Worm (Caenorhabditis elegans) whole organism, L4 larva: ENCODE data around the gene Y47D7A.17.

ENCODE experiments used
- F10B5.3 ChIP-seq: sonication (generic microtip); optimal IDR thresholded peaks from 2 replicates; lab custom pipeline; 2016; ENCODE audit warnings: mild to moderate bottlenecking, missing genetic modification characterization, missing compliant biosample characterization
- R02D3.7 ChIP-seq: fragments of 150-350 bp; sonication (generic microtip); optimal IDR thresholded peaks from 3 replicates; lab custom pipeline; 2014; ENCODE audit warnings: missing biosample characterization, missing genetic modification characterization
- T20F7.1 ChIP-seq: fragments of 200-800 bp; sonication (Bioruptor generic); optimal IDR thresholded peaks from 2 replicates; lab custom pipeline; 2018; ENCODE audit warnings: mild to moderate bottlenecking, missing genetic modification characterization, missing compliant biosample characterization
- Y5F2A.4 ChIP-seq: fragments of 200-800 bp; sonication (Bioruptor generic); optimal IDR thresholded peaks from 2 replicates; lab custom pipeline; 2018; ENCODE audit warnings: mild to moderate bottlenecking, missing genetic modification characterization, missing compliant biosample characterization
- ZK337.2 ChIP-seq: fragments of 200-800 bp; sonication (Bioruptor generic); IDR thresholded peaks from 2 replicates; pipeline ENCODE4 v1.3.6; 2022; ENCODE audit warnings: missing genetic modification reagents, missing genetic modification characterization, missing compliant biosample characterization
- aha-1 ChIP-seq: fragments of 150-350 bp; peaks from one replicate; lab custom pipeline; 2014; ENCODE audit warnings: missing biosample characterization, missing genetic modification characterization
- aly-2 ChIP-seq: sonication (generic microtip); optimal IDR thresholded peaks from 2 replicates; lab custom pipeline; 2018; ENCODE audit warnings: missing biosample characterization, missing genetic modification characterization
- attf-4 ChIP-seq: sonication (generic microtip); optimal IDR thresholded peaks from 3 replicates; lab custom pipeline; 2017; ENCODE audit warnings: missing biosample characterization, missing genetic modification characterization
- ceh-20 ChIP-seq: fragments of 200-800 bp; sonication (Bioruptor generic); IDR thresholded peaks from 2 replicates; pipeline ENCODE4 v1.3.6; 2022; ENCODE audit warnings: missing genetic modification reagents, missing genetic modification characterization, missing compliant biosample characterization
- ceh-32 ChIP-seq: sonication (generic microtip); optimal IDR thresholded peaks from 2 replicates; lab custom pipeline; 2016; ENCODE audit warnings: mild to moderate bottlenecking, missing genetic modification characterization, missing compliant biosample characterization; ENCODE audit not compliant: poor library complexity
- ces-1 ChIP-seq: fragments of 150-350 bp; sonication (generic microtip); optimal IDR thresholded peaks from 4 replicates; lab custom pipeline; 2014; ENCODE audit warnings: missing biosample characterization, missing genetic modification reagents, missing genetic modification characterization
- cey-2 ChIP-seq: sonication (generic microtip); optimal IDR thresholded peaks from 3 replicates; lab custom pipeline; 2017; ENCODE audit warnings: missing genetic modification characterization, mild to moderate bottlenecking, missing compliant biosample characterization, antibody characterized with exemption, borderline replicate concordance; ENCODE audit not compliant: insufficient read depth
- ctbp-1 ChIP-seq: fragments of 200-800 bp; sonication (Bioruptor generic); IDR thresholded peaks from 2 replicates; pipeline ENCODE4 v1.3.6; 2022; ENCODE audit warnings: missing genetic modification reagents, missing genetic modification characterization, missing compliant biosample characterization
- daf-12 ChIP-seq: fragments of 150-350 bp; optimal IDR thresholded peaks from 2 replicates; lab custom pipeline; 2014; ENCODE audit warnings: missing biosample characterization, missing genetic modification reagents, missing genetic modification characterization
- daf-16 ChIP-seq, 3 experiments: sonication (generic microtip); optimal IDR thresholded peaks; 2 replicates each; lab custom pipeline; 2016 to 2017; ENCODE audit warnings: missing genetic modification characterization in 3 of 3, missing genetic modification reagents in 3 of 3, mild to moderate bottlenecking in 2 of 3, missing compliant biosample characterization in 2 of 3, missing biosample characterization in 1 of 3, moderate library complexity in 1 of 3
- daf-19 ChIP-seq: fragments of 200-800 bp; sonication (Bioruptor generic); conservative IDR thresholded peaks from 2 replicates; pipeline ENCODE4 v1.3.6; 2022; ENCODE audit warnings: missing genetic modification characterization, missing compliant biosample characterization
- daf-8 ChIP-seq: fragments of 200-800 bp; sonication (Bioruptor generic); IDR thresholded peaks from 2 replicates; pipeline ENCODE4 v1.3.6; 2022; ENCODE audit warnings: missing genetic modification characterization, missing compliant biosample characterization
- dmd-6 ChIP-seq: fragments of 200-800 bp; sonication (Bioruptor generic); IDR thresholded peaks from 2 replicates; pipeline ENCODE4 v1.3.6; 2022; ENCODE audit warnings: missing genetic modification reagents, missing genetic modification characterization, missing compliant biosample characterization
- dpl-1 ChIP-seq: fragments of 150-350 bp; optimal IDR thresholded peaks from 2 replicates; lab custom pipeline; 2014; ENCODE audit warnings: missing biosample characterization, missing genetic modification reagents, missing genetic modification characterization
- duxl-1 ChIP-seq: sonication (generic microtip); optimal IDR thresholded peaks from 2 replicates; lab custom pipeline; 2016; ENCODE audit warnings: mild to moderate bottlenecking, missing genetic modification characterization, moderate library complexity, missing compliant biosample characterization; ENCODE audit not compliant: poor library complexity
- fkh-10 ChIP-seq: fragments of 150-350 bp; optimal IDR thresholded peaks from 2 replicates; lab custom pipeline; 2014; ENCODE audit warnings: missing biosample characterization, missing genetic modification reagents, missing genetic modification characterization
- gei-8 ChIP-seq: fragments of 200-800 bp; sonication (Bioruptor generic); optimal IDR thresholded peaks from 2 replicates; lab custom pipeline; 2018; ENCODE audit warnings: mild to moderate bottlenecking, missing genetic modification characterization, missing compliant biosample characterization
- hlh-11 ChIP-seq: fragments of 200-800 bp; sonication (Bioruptor generic); optimal IDR thresholded peaks from 2 replicates; lab custom pipeline; 2018; ENCODE audit warnings: mild to moderate bottlenecking, missing genetic modification characterization, missing compliant biosample characterization
- jun-1 ChIP-seq: fragments of 150-350 bp; optimal IDR thresholded peaks from 2 replicates; lab custom pipeline; 2014; ENCODE audit warnings: missing biosample characterization, missing genetic modification reagents, missing genetic modification characterization
- lim-7 ChIP-seq: fragments of 200-800 bp; sonication (Bioruptor generic); IDR thresholded peaks from 2 replicates; pipeline ENCODE4 v1.3.6; 2022; ENCODE audit warnings: missing genetic modification characterization, missing compliant biosample characterization
- lin-15B ChIP-seq: fragments of 150-350 bp; sonication (generic microtip); optimal IDR thresholded peaks from 3 replicates; lab custom pipeline; 2014; ENCODE audit warnings: missing biosample characterization, missing genetic modification characterization
- lin-29 ChIP-seq: fragments of 200-800 bp; sonication (Bioruptor generic); IDR thresholded peaks from 2 replicates; pipeline ENCODE4 v1.3.6; 2022; ENCODE audit warnings: missing genetic modification reagents, missing genetic modification characterization, missing compliant biosample characterization
- lin-38 ChIP-seq: fragments of 200-800 bp; sonication (Bioruptor generic); IDR thresholded peaks from 2 replicates; pipeline ENCODE4 v1.3.6; 2022; ENCODE audit warnings: missing genetic modification reagents, missing genetic modification characterization, missing compliant biosample characterization
- lin-39 ChIP-seq: fragments of 150-350 bp; optimal IDR thresholded peaks from 2 replicates; lab custom pipeline; 2014; ENCODE audit warnings: missing biosample characterization, missing genetic modification reagents, missing genetic modification characterization
- lsy-2 ChIP-seq, 2 experiments: fragments of 150-350 bp in 1 of 2; sonication (generic microtip) in 1 of 2; optimal IDR thresholded peaks; 2 replicates each; lab custom pipeline; 2014 to 2017; ENCODE audit warnings: missing biosample characterization in 2 of 2, missing genetic modification characterization in 2 of 2
- madf-5 ChIP-seq, 2 experiments: fragments of 200-800 bp; sonication (Bioruptor generic); IDR thresholded peaks; 2 replicates each; pipeline ENCODE4 v1.3.6; 2022; ENCODE audit warnings: missing compliant biosample characterization in 2 of 2, missing genetic modification characterization in 2 of 2
- madf-9 ChIP-seq: fragments of 200-800 bp; sonication (Bioruptor generic); conservative IDR thresholded peaks from 2 replicates; pipeline ENCODE4 v1.3.6; 2022; ENCODE audit warnings: missing genetic modification reagents, missing genetic modification characterization, missing compliant biosample characterization
- mdt-29 ChIP-seq: fragments of 200-800 bp; sonication (Bioruptor generic); IDR thresholded peaks from 2 replicates; pipeline ENCODE4 v1.3.6; 2022; ENCODE audit warnings: missing genetic modification reagents, missing genetic modification characterization, missing compliant biosample characterization
- nhr-10 ChIP-seq: fragments of 150-350 bp; optimal IDR thresholded peaks from 2 replicates; lab custom pipeline; 2014; ENCODE audit warnings: missing biosample characterization, missing genetic modification characterization
- nhr-102 ChIP-seq: sonication (generic microtip); optimal IDR thresholded peaks from 2 replicates; lab custom pipeline; 2016; ENCODE audit warnings: mild to moderate bottlenecking, missing genetic modification characterization, moderate library complexity, missing compliant biosample characterization
- nhr-111 ChIP-seq: fragments of 200-800 bp; sonication (Bioruptor generic); optimal IDR thresholded peaks from 2 replicates; lab custom pipeline; 2018; ENCODE audit warnings: mild to moderate bottlenecking, missing genetic modification characterization, missing compliant biosample characterization
- nhr-28 ChIP-seq: fragments of 150-350 bp; optimal IDR thresholded peaks from 2 replicates; lab custom pipeline; 2014; ENCODE audit warnings: missing biosample characterization, missing genetic modification characterization
- nhr-42 ChIP-seq: fragments of 200-800 bp; sonication (Bioruptor generic); IDR thresholded peaks from 2 replicates; pipeline ENCODE4 v1.3.6; 2022; ENCODE audit warnings: missing genetic modification characterization, missing compliant biosample characterization
- php-3 ChIP-seq: fragments of 200-800 bp; sonication (Bioruptor generic); IDR thresholded peaks from 2 replicates; pipeline ENCODE4 v1.3.6; 2022; ENCODE audit warnings: missing genetic modification reagents, missing genetic modification characterization, missing compliant biosample characterization
- rbr-2 ChIP-seq: sonication (generic microtip); optimal IDR thresholded peaks from 2 replicates; lab custom pipeline; 2016; ENCODE audit warnings: missing genotype, missing genetic modification characterization, missing compliant biosample characterization
- sdz-12 ChIP-seq: fragments of 200-800 bp; sonication (Bioruptor generic); optimal IDR thresholded peaks from 2 replicates; lab custom pipeline; 2018; ENCODE audit warnings: mild to moderate bottlenecking, missing genetic modification characterization, missing compliant biosample characterization
- set-16 ChIP-seq: fragments of 200-800 bp; sonication (Bioruptor generic); IDR thresholded peaks from 2 replicates; pipeline ENCODE4 v1.3.6; 2022; ENCODE audit warnings: missing genetic modification reagents, missing genetic modification characterization, missing compliant biosample characterization
- snpc-1.2 ChIP-seq: fragments of 200-800 bp; sonication (Bioruptor generic); IDR thresholded peaks from 2 replicates; pipeline ENCODE4 v1.3.6; 2022; ENCODE audit warnings: missing genetic modification reagents, missing genetic modification characterization, missing compliant biosample characterization
- snpc-4 ChIP-seq: fragments of 150-350 bp; optimal IDR thresholded peaks from 2 replicates; lab custom pipeline; 2014; ENCODE audit warnings: missing biosample characterization, missing genetic modification characterization
- spr-1 ChIP-seq: sonication (generic microtip); optimal IDR thresholded peaks from 2 replicates; lab custom pipeline; 2016; ENCODE audit warnings: mild to moderate bottlenecking, missing genetic modification characterization, missing compliant biosample characterization
- spr-3 ChIP-seq: fragments of 200-800 bp; sonication (Bioruptor generic); optimal IDR thresholded peaks from 2 replicates; lab custom pipeline; 2018; ENCODE audit warnings: mild to moderate bottlenecking, missing genetic modification characterization, missing compliant biosample characterization
- vab-7 ChIP-seq: fragments of 200-800 bp; sonication (Bioruptor generic); IDR thresholded peaks from 2 replicates; pipeline ENCODE4 v1.3.6; 2022; ENCODE audit warnings: missing genetic modification reagents, missing genetic modification characterization, missing compliant biosample characterization
- zfp-3 ChIP-seq: fragments of 200-800 bp; sonication (Bioruptor generic); conservative IDR thresholded peaks from 2 replicates; pipeline ENCODE4 v1.3.6; 2022; ENCODE audit warnings: missing genetic modification reagents, missing genetic modification characterization, missing compliant biosample characterization

The Y47D7A.17 gene

ce11 chrV:4411714-4412113 is at the start of gene Y47D7A.17:
TSS of gene Y47D7A.17 (minus strand) at chrV:4411814.
- TF ChIP-seq mdt-29 (GFP tag; lab: Robert Waterston, UW) (no peak), Y5F2A.4 (GFP tag; lab: Kevin White, UChicago) (no peak), vab-7 (GFP tag; lab: Robert Waterston, UW) (no peak), zfp-3 (GFP tag; lab: Robert Waterston, UW) (no peak), aly-2 (tag; lab: Kevin White, UChicago) (no peak), dmd-6 (GFP tag; lab: Robert Waterston, UW) (no peak), nhr-10 (no peak), spr-3 (GFP tag; lab: Kevin White, UChicago) (no peak), lin-15B (no peak), ceh-20 (no peak)

- TF ChIP-seq ceh-32: no peak
- no peak for TF ChIP-seq cey-2 (tag; lab: Kevin White, UChicago)
- TF ChIP-seq fkh-10 (GFP tag; lab: Kevin White, UChicago): no peak
- no peak for TF ChIP-seq lin-38 (GFP tag; lab: Robert Waterston, UW)
- TF ChIP-seq set-16 (GFP tag; lab: Robert Waterston, UW): no peak
- TF ChIP-seq ctbp-1 (GFP tag; lab: Robert Waterston, UW): no peak
- no peak for TF ChIP-seq jun-1 (tag; lab: Kevin White, UChicago)
- no peak for TF ChIP-seq sdz-12 (GFP tag; lab: Kevin White, UChicago)
- no peak for TF ChIP-seq duxl-1 (tag; lab: Kevin White, UChicago)
- TF ChIP-seq dmd-6 (GFP tag; lab: Robert Waterston, UW): no peak
- no peak for TF ChIP-seq hlh-11 (tag; lab: Kevin White, UChicago)
- no peak for TF ChIP-seq daf-8 (GFP tag; lab: Robert Waterston, UW)
- no peak for TF ChIP-seq Y5F2A.4 (GFP tag; lab: Kevin White, UChicago)
- no peak for TF ChIP-seq daf-19
- TF ChIP-seq F10B5.3: no peak
- TF ChIP-seq madf-9 (GFP tag; lab: Robert Waterston, UW): no peak
- TF ChIP-seq nhr-111 (GFP tag; lab: Kevin White, UChicago): no peak
- TF ChIP-seq php-3 (GFP tag; lab: Robert Waterston, UW): no peak
- TF ChIP-seq snpc-4: no peak
Observed at ce11 chrV:4454634-4455033, 43.0 kb upstream of the Y47D7A.17 start, which contains the start of gene gnrr-5. TSS of gene gnrr-5 (minus strand) at chrV:4454734.

- TF ChIP-seq daf-12 (tag; lab: Kevin White, UChicago) (no peak), nhr-28 (tag; lab: Kevin White, UChicago) (peak; percentile 32), nhr-42 (no peak), gei-8 (GFP tag; lab: Kevin White, UChicago) (no peak), R02D3.7 (tag; lab: Kevin White, UChicago) (no peak), rbr-2 (tag; lab: Kevin White, UChicago) (peak; percentile 23), ZK337.2 (GFP tag; lab: Robert Waterston, UW) (no peak), dpl-1 (peak; percentile 91), lim-7 (GFP tag; lab: Robert Waterston, UW) (no peak), aha-1 (no peak), attf-4 (tag; lab: Kevin White, UChicago) (no peak), aly-2 (tag; lab: Kevin White, UChicago) (no peak), madf-5 (GFP tag; IDR thresholded peaks at IDR 0.05; lab: Robert Waterston, UW) (no peak), daf-16 (GFP tag; optimal IDR thresholded peaks at IDR 0.05; lab: Kevin White, UChicago) (no peak), daf-16 (tag; optimal IDR thresholded peaks at IDR 0.05; lab: Kevin White, UChicago) (peak; percentile 54), hlh-11 (tag; lab: Kevin White, UChicago) (peak; percentile 35), lin-39 (tag; lab: Kevin White, UChicago) (no peak), ces-1 (peak; percentile 70), snpc-1.2 (GFP tag; lab: Robert Waterston, UW) (no peak), lin-29 (GFP tag; lab: Robert Waterston, UW) (no peak), T20F7.1 (no peak), lsy-2 (tag; optimal IDR thresholded peaks at IDR 0.05; lab: Kevin White, UChicago) (peak in 1 of 2 experiments; percentile 72), nhr-102 (peak; percentile 13), spr-1 (no peak), cey-2 (tag; lab: Kevin White, UChicago) (no peak)
Observed at ce11 chrV:4450523-4451089, 39.0 kb upstream of the Y47D7A.17 start, which contains the start of gene rft-2. TSS of gene rft-2 (minus strand) at chrV:4450563.
